Worm (Caenorhabditis elegans) whole organism, mixed stage, embryonic: ENCODE data around the gene arv-1.

Experiments
- blmp-1 ChIP-seq: fragments of 150-350 bp; optimal IDR thresholded peaks from 2 replicates; lab custom pipeline; 2014; ENCODE audit warnings: missing biosample characterization, missing genetic modification characterization
- ces-1 ChIP-seq: fragments of 150-350 bp; optimal IDR thresholded peaks from 2 replicates; lab custom pipeline; 2014; ENCODE audit warnings: missing biosample characterization, missing genetic modification reagents, missing genetic modification characterization
- elt-3 ChIP-seq: fragments of 150-350 bp; optimal IDR thresholded peaks from 2 replicates; lab custom pipeline; 2014; ENCODE audit warnings: missing biosample characterization, missing genetic modification characterization
- lin-13 ChIP-seq: fragments of 150-350 bp; optimal IDR thresholded peaks from 2 replicates; lab custom pipeline; 2014; ENCODE audit warnings: missing biosample characterization, missing genetic modification characterization
- mab-5 ChIP-seq: fragments of 150-350 bp; optimal IDR thresholded peaks from 2 replicates; lab custom pipeline; 2014; ENCODE audit warnings: missing biosample characterization, missing genetic modification characterization
- mep-1 ChIP-seq: fragments of 150-350 bp; optimal IDR thresholded peaks from 2 replicates; lab custom pipeline; 2017; ENCODE audit warnings: missing biosample characterization, missing genetic modification reagents, missing genetic modification characterization, inconsistent platforms
- nhr-237 ChIP-seq: fragments of 150-350 bp; optimal IDR thresholded peaks from 2 replicates; lab custom pipeline; 2014; ENCODE audit warnings: missing biosample characterization, missing genetic modification characterization
- nhr-28 ChIP-seq: fragments of 150-350 bp; optimal IDR thresholded peaks from 2 replicates; lab custom pipeline; 2014; ENCODE audit warnings: missing biosample characterization, missing genetic modification characterization
- nhr-76 ChIP-seq: sonication (generic microtip); optimal IDR thresholded peaks from 2 replicates; lab custom pipeline; 2017; ENCODE audit warnings: missing biosample characterization, missing genetic modification characterization
- pha-4 ChIP-seq: fragments of 150-350 bp; optimal IDR thresholded peaks from 2 replicates; lab custom pipeline; 2018; ENCODE audit warnings: missing biosample characterization, missing genetic modification reagents, missing genetic modification characterization
- snpc-4 ChIP-seq: fragments of 150-350 bp; optimal IDR thresholded peaks from 2 replicates; lab custom pipeline; 2014; ENCODE audit warnings: missing biosample characterization, missing genetic modification characterization
- unc-120 ChIP-seq: sonication (generic microtip); optimal IDR thresholded peaks from 2 replicates; lab custom pipeline; 2017; ENCODE audit warnings: missing genetic modification characterization, missing compliant biosample characterization; ENCODE audit not compliant: poor library complexity, severe bottlenecking
- unc-39 ChIP-seq: fragments of 150-350 bp; optimal IDR thresholded peaks from 2 replicates; lab custom pipeline; 2014; ENCODE audit warnings: missing biosample characterization, missing genetic modification characterization
- unc-62 ChIP-seq: fragments of 150-350 bp; optimal IDR thresholded peaks from 2 replicates; lab custom pipeline; 2014; ENCODE audit warnings: missing biosample characterization, missing genetic modification reagents, missing genetic modification characterization

ce11 chrII:10234398-10234797 lies 33.8 kb upstream of the arv-1 start, which contains the start of gene ubxn-5:
- TF ChIP-seq unc-62 (no peak), mep-1 (tag; lab: Kevin White, UChicago) (no peak), unc-39 (tag; lab: Kevin White, UChicago) (no peak), blmp-1 (no peak), nhr-28 (tag; lab: Kevin White, UChicago) (no peak), unc-120 (tag; lab: Kevin White, UChicago) (no peak), ces-1 (GFP tag; lab: Kevin White, UChicago) (no peak), mab-5 (tag; lab: Kevin White, UChicago) (no peak), lin-13 (tag; lab: Kevin White, UChicago) (no peak), nhr-76 (no peak), nhr-237 (tag; lab: Kevin White, UChicago) (no peak), pha-4 (tag; lab: Kevin White, UChicago) (no peak), snpc-4 (tag; lab: Kevin White, UChicago) (no peak), elt-3 (no peak)
